Worm (Caenorhabditis elegans) whole organism, L4/young adult: ENCODE results near the gene cdr-1.

Experiments used
- W03F9.2 ChIP-seq: fragments of 150-350 bp; optimal IDR thresholded peaks from 2 replicates; lab custom pipeline; 2014; ENCODE audit warnings: missing biosample characterization, missing genetic modification characterization
- dao-5 ChIP-seq: sonication (generic microtip); optimal IDR thresholded peaks from 2 replicates; lab custom pipeline; 2016; ENCODE audit warnings: missing genotype, missing genetic modification characterization, moderate library complexity, missing compliant biosample characterization

DNA sequence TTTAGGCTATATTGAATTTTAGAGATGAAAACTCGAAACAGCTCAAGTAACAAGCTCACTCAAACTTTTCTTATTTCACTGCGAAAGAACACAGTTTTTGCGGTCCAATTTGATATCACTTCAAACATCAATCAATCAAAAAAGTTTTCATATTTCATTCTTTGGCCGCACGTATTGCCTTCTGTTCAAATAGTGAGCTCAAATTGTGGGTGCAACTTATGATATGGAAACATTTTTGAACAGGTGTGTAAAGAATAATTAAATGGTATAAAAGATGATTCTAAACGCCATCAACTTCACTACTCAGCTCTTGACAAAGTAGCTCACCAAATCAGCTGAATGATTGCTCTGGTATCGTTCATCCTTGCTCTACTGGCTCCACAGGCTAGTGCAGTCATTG, 21.4 kb upstream of the cdr-1 start, which contains the start of gene T06C12.14:
- TF ChIP-seq dao-5 (tag; lab: Kevin White, UChicago) = no peak
- TF ChIP-seq W03F9.2 (tag; lab: Kevin White, UChicago) = no peak
